Worm (Caenorhabditis elegans): Measurements from ENCODE around the gene F54D1.6.

F54D1.6 gene

ce11 chrIV:11316106-11316505 is 28.5 kb downstream of the F54D1.6 start:
- TF ChIP-seq elt-3 (tag; optimal IDR thresholded peaks at IDR 0.05) (no peak), fkh-4 (tag; optimal IDR thresholded peaks at IDR 0.05; ENCODE audit: borderline replicate concordance) (no peak), nhr-85 (tag) (peak; percentile 31), dpl-1 (GFP tag; optimal IDR thresholded peaks at IDR 0.05) (no peak), lin-14 (GFP tag; optimal IDR thresholded peaks at IDR 0.05) (peak; percentile 51), skn-1 (tag; optimal IDR thresholded peaks at IDR 0.05) (peak; percentile 78)

ce11 chrIV:11316640-11317039 is 29.0 kb downstream of the F54D1.6 start:
- TF ChIP-seq nhr-12 (tag; optimal IDR thresholded peaks at IDR 0.05) (no peak), skn-1 (tag; optimal IDR thresholded peaks at IDR 0.05) (peak; percentile 31), nhr-85 (tag) (peak; percentile 53)

ce11 chrIV:11317119-11317518 is 29.5 kb downstream of the F54D1.6 start, which contains the start of gene gspd-1:
TSS of gene gspd-1 (plus strand) at chrIV:11317419.
- no peak for TF ChIP-seq aly-2 (tag; optimal IDR thresholded peaks at IDR 0.05)
- no peak for TF ChIP-seq egl-27 (tag; optimal IDR thresholded peaks at IDR 0.05)
- TF ChIP-seq nhr-237 (tag; optimal IDR thresholded peaks at IDR 0.05), result no peak
- no peak for TF ChIP-seq ceh-88 (GFP tag; IDR thresholded peaks at IDR 0.05)

- TF ChIP-seq pag-3 (tag; optimal IDR thresholded peaks at IDR 0.05; ENCODE audit: borderline replicate concordance, insufficient read depth) (no peak), nhr-76 (tag; optimal IDR thresholded peaks at IDR 0.05) (no peak), fkh-10 (GFP tag; optimal IDR thresholded peaks at IDR 0.05) (no peak), lsy-2 (tag; optimal IDR thresholded peaks at IDR 0.05) (peak in 1 of 2 experiments; percentile 40), hpl-2 (GFP tag; optimal IDR thresholded peaks at IDR 0.05) (no peak)
Measured at ce11 chrIV:11319884-11320362, 32.3 kb downstream of the F54D1.6 start, which contains the start of gene B0035.18. TSS of gene B0035.18 (plus strand) at chrIV:11320312.

- TF ChIP-seq egl-27 (tag; optimal IDR thresholded peaks at IDR 0.05) (no peak), sup-37 (GFP tag; optimal IDR thresholded peaks at IDR 0.05) (no peak), nhr-20 (tag; optimal IDR thresholded peaks at IDR 0.05) (no peak), nhr-90 (tag; optimal IDR thresholded peaks at IDR 0.05; ENCODE audit: poor library complexity) (no peak)
Measured at ce11 chrIV:11320500-11320899, 32.9 kb downstream of the F54D1.6 start, which contains the start of gene edg-1. TSS of gene edg-1 (plus strand) at chrIV:11320800.

ce11 chrIV:11323666-11324065 is 36.1 kb downstream of the F54D1.6 start:
- TF ChIP-seq mef-2 (tag; optimal IDR thresholded peaks at IDR 0.05) (no peak), elt-3 (tag; optimal IDR thresholded peaks at IDR 0.05) (no peak), mdl-1 (tag; optimal IDR thresholded peaks at IDR 0.05) (no peak), nhr-11 (tag; optimal IDR thresholded peaks at IDR 0.05) (no peak), lin-35 (GFP tag; optimal IDR thresholded peaks at IDR 0.05) (no peak), lin-39 (tag; optimal IDR thresholded peaks at IDR 0.05) (no peak), elt-2 (tag; optimal IDR thresholded peaks at IDR 0.05) (no peak), nhr-84 (tag; optimal IDR thresholded peaks at IDR 0.05) (no peak), aha-1 (tag; optimal IDR thresholded peaks at IDR 0.05) (no peak), blmp-1 (tag; optimal IDR thresholded peaks at IDR 0.05) (no peak), ces-1 (GFP tag; optimal IDR thresholded peaks at IDR 0.05) (no peak), vab-15 (tag; optimal IDR thresholded peaks at IDR 0.05) (no peak), alr-1 (tag; optimal IDR thresholded peaks at IDR 0.05; ENCODE audit: borderline replicate concordance) (no peak), unc-130 (tag; optimal IDR thresholded peaks at IDR 0.05) (no peak), hpl-2 (GFP tag; optimal IDR thresholded peaks at IDR 0.05) (no peak), fkh-4 (tag; optimal IDR thresholded peaks at IDR 0.05; ENCODE audit: borderline replicate concordance) (no peak), egl-27 (tag; optimal IDR thresholded peaks at IDR 0.05) (no peak), nhr-237 (tag; optimal IDR thresholded peaks at IDR 0.05) (no peak), nhr-90 (tag; optimal IDR thresholded peaks at IDR 0.05; ENCODE audit: poor library complexity) (no peak), fkh-10 (GFP tag; optimal IDR thresholded peaks at IDR 0.05) (no peak)

Measured in whole organism, L1 larva.